Worm (Caenorhabditis elegans): Measurements from ENCODE around the gene Y56A3A.2.

ce11 chrIII:11829062-11829461, 33.0 kb downstream of the Y56A3A.2 start:
- TF ChIP-seq him-1 (tag; optimal IDR thresholded peaks at IDR 0.05) (no peak), W03F9.2 (tag; optimal IDR thresholded peaks at IDR 0.05) (no peak)
